Worm (Caenorhabditis elegans): Measurements from ENCODE around the gene Y37E11B.1.

DNA sequence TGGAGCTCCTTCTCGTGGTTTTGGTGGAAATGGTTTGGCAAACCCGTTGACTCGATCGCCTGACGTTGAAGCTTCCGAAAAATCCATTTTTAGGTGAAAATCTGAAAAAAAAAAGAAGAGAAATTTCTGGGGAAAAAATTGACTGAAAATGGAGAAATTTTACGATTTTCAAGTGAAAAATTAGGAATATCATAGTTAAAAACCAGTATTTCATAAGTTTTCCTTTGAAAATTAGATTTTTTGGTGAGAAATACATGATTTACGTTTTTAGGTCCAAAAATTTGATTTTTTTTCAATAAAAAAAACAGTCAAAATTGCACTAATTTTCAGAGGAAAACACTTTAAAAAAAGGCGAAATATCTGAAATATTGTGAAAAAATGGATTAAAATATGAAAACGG lies 14.1 kb downstream of the Y37E11B.1 start, which contains the start of gene taf-2:
- TF ChIP-seq efl-1 (optimal IDR thresholded peaks at IDR 0.05) (no peak), efl-1 (GFP tag; optimal IDR thresholded peaks at IDR 0.05 in 1 of 2) (no peak), ceh-63 (GFP tag; optimal IDR thresholded peaks at IDR 0.05) (no peak), efl-3 (GFP tag; optimal IDR thresholded peaks at IDR 0.05) (no peak), sptf-1 (tag; optimal IDR thresholded peaks at IDR 0.05) (no peak), nhr-237 (tag; optimal IDR thresholded peaks at IDR 0.05) (no peak), lin-35 (GFP tag; optimal IDR thresholded peaks at IDR 0.05) (no peak), snu-23 (GFP tag; optimal IDR thresholded peaks at IDR 0.05) (no peak), tlp-1 (tag; optimal IDR thresholded peaks at IDR 0.05) (no peak), unc-62 (GFP tag; optimal IDR thresholded peaks at IDR 0.05) (no peak), hpl-2 (GFP tag; optimal IDR thresholded peaks at IDR 0.05) (no peak), elt-3 (tag; optimal IDR thresholded peaks at IDR 0.05) (no peak)

Data from whole organism, L1 larva.